Worm (Caenorhabditis elegans): Measurements from ENCODE around the gene hrg-6.

DNA sequence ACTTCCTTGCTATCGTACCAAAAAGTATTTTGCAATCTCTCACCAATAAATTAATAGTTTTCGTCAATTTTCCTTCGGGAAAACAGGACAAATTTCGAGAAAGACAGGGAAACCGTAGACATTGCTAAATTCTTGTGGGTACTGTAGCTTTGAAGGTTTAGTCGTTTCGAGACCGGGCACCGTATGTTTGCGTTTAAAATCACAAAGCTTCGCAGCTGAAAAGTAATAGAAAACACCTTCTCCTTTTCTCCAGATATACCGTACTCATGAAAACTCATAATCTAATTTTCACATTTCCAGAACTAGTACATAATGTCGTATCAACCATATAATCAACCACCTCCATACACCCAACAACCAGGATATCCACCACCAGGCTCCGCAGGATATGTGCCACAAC is 23.4 kb upstream of the hrg-6 start, which contains the start of gene F13H10.6:
- TF ChIP-seq ZK546.5 (tag; optimal IDR thresholded peaks at IDR 0.05) (no peak), sea-2 (GFP tag; optimal IDR thresholded peaks at IDR 0.05) (no peak)
